Worm (Caenorhabditis elegans) whole organism, L3 larva: ENCODE results near the gene C28H8.7.

Source experiments
- R02D3.7 ChIP-seq: fragments of 150-350 bp; optimal IDR thresholded peaks from 2 replicates; lab custom pipeline; 2014; ENCODE audit warnings: missing biosample characterization, missing genetic modification characterization
- ZK546.5 ChIP-seq: sonication (generic microtip); optimal IDR thresholded peaks from 2 replicates; lab custom pipeline; 2017; ENCODE audit warnings: missing biosample characterization, missing genetic modification characterization
- aly-2 ChIP-seq: fragments of 150-350 bp; optimal IDR thresholded peaks from 2 replicates; lab custom pipeline; 2014; ENCODE audit warnings: missing biosample characterization, missing genetic modification characterization
- ama-1 ChIP-seq: fragments of 150-350 bp; optimal IDR thresholded peaks from 2 replicates; lab custom pipeline; 2018
- ceh-16 ChIP-seq: sonication (generic microtip); optimal IDR thresholded peaks from 2 replicates; lab custom pipeline; 2017; ENCODE audit warnings: missing biosample characterization, missing genetic modification characterization
- ceh-28 ChIP-seq: fragments of 150-350 bp; optimal IDR thresholded peaks from 2 replicates; lab custom pipeline; 2014; ENCODE audit warnings: missing biosample characterization, missing genetic modification reagents, missing genetic modification characterization
- ceh-82 ChIP-seq: fragments of 150-350 bp; optimal IDR thresholded peaks from 2 replicates; lab custom pipeline; 2014; ENCODE audit warnings: missing biosample characterization, missing genetic modification characterization
- daf-12 ChIP-seq: fragments of 150-350 bp; optimal IDR thresholded peaks from 2 replicates; lab custom pipeline; 2014; ENCODE audit warnings: missing biosample characterization, missing genetic modification reagents, missing genetic modification characterization
- egl-27 ChIP-seq: sonication (generic microtip); optimal IDR thresholded peaks from 4 replicates; lab custom pipeline; 2017; ENCODE audit warnings: missing biosample characterization, missing genetic modification reagents, missing genetic modification characterization
- egl-5 ChIP-seq: fragments of 150-350 bp; optimal IDR thresholded peaks from 2 replicates; lab custom pipeline; 2017; ENCODE audit warnings: missing biosample characterization, missing genetic modification reagents, missing genetic modification characterization, inconsistent platforms
- elt-1 ChIP-seq: fragments of 150-350 bp; optimal IDR thresholded peaks from 2 replicates; lab custom pipeline; 2014; ENCODE audit warnings: missing biosample characterization, missing genetic modification characterization
- elt-2 ChIP-seq: sonication (generic microtip); optimal IDR thresholded peaks from 2 replicates; lab custom pipeline; 2016; ENCODE audit warnings: missing genetic modification reagents, mild to moderate bottlenecking, missing genetic modification characterization, missing compliant biosample characterization
- elt-3 ChIP-seq, 3 experiments: fragments of 150-350 bp in 1 of 3; sonication (generic microtip) in 2 of 3; optimal IDR thresholded peaks; 2 replicates in 2 of 3; 4 replicates in 1 of 3; lab custom pipeline; 2014 to 2017; ENCODE audit warnings: missing biosample characterization in 3 of 3, missing genetic modification characterization in 3 of 3
- eor-1 ChIP-seq, 2 experiments: fragments of 150-350 bp; optimal IDR thresholded peaks; 2 replicates each; lab custom pipeline; 2014 to 2018; ENCODE audit warnings: missing biosample characterization in 2 of 2, missing genetic modification characterization in 2 of 2
- fkh-10 ChIP-seq: sonication (generic microtip); optimal IDR thresholded peaks from 2 replicates; lab custom pipeline; 2017; ENCODE audit warnings: missing biosample characterization, missing genetic modification reagents, missing genetic modification characterization
- fos-1 ChIP-seq: fragments of 150-350 bp; optimal IDR thresholded peaks from 2 replicates; lab custom pipeline; 2014; ENCODE audit warnings: missing biosample characterization, missing genetic modification characterization
- hmg-11 ChIP-seq: sonication (generic microtip); optimal IDR thresholded peaks from 2 replicates; lab custom pipeline; 2016; ENCODE audit warnings: missing genetic modification characterization, missing compliant biosample characterization
- jun-1 ChIP-seq: fragments of 150-350 bp; optimal IDR thresholded peaks from 2 replicates; lab custom pipeline; 2014; ENCODE audit warnings: missing biosample characterization, missing genetic modification reagents, missing genetic modification characterization
- lin-15B ChIP-seq: fragments of 150-350 bp; optimal IDR thresholded peaks from 2 replicates; lab custom pipeline; 2014; ENCODE audit warnings: missing biosample characterization, missing genetic modification characterization
- lin-39 ChIP-seq: fragments of 150-350 bp; optimal IDR thresholded peaks from 2 replicates; lab custom pipeline; 2018; ENCODE audit warnings: missing biosample characterization, missing genetic modification reagents, missing genetic modification characterization
- lsy-12 ChIP-seq: sonication (generic microtip); optimal IDR thresholded peaks from 2 replicates; lab custom pipeline; 2016; ENCODE audit warnings: mild to moderate bottlenecking, missing genetic modification characterization, missing compliant biosample characterization
- mml-1 ChIP-seq: fragments of 150-350 bp; sonication (generic microtip); optimal IDR thresholded peaks from 3 replicates; lab custom pipeline; 2014; ENCODE audit warnings: missing biosample characterization, missing genetic modification characterization
- nfya-1 ChIP-seq: sonication (generic microtip); optimal IDR thresholded peaks from 2 replicates; lab custom pipeline; 2017; ENCODE audit warnings: missing genetic modification characterization, mild to moderate bottlenecking, missing compliant biosample characterization, antibody characterized with exemption, moderate library complexity; ENCODE audit not compliant: insufficient read depth
- nhr-11 ChIP-seq: fragments of 150-350 bp; optimal IDR thresholded peaks from 2 replicates; lab custom pipeline; 2014; ENCODE audit warnings: missing biosample characterization, missing genetic modification characterization
- nhr-12 ChIP-seq: fragments of 150-350 bp; optimal IDR thresholded peaks from 2 replicates; lab custom pipeline; 2014; ENCODE audit warnings: missing biosample characterization, missing genetic modification characterization
- nhr-23 ChIP-seq: fragments of 150-350 bp; optimal IDR thresholded peaks from 2 replicates; lab custom pipeline; 2014; ENCODE audit warnings: missing biosample characterization, missing genetic modification reagents, missing genetic modification characterization
- nhr-237 ChIP-seq: fragments of 150-350 bp; optimal IDR thresholded peaks from 2 replicates; lab custom pipeline; 2014; ENCODE audit warnings: missing biosample characterization, missing genetic modification characterization
- nhr-25 ChIP-seq: sonication (generic microtip); optimal IDR thresholded peaks from 2 replicates; lab custom pipeline; 2017; ENCODE audit warnings: missing biosample characterization, missing genetic modification characterization
- nhr-28 ChIP-seq: fragments of 150-350 bp; optimal IDR thresholded peaks from 2 replicates; lab custom pipeline; 2014; ENCODE audit warnings: missing biosample characterization, missing genetic modification characterization
- nhr-43 ChIP-seq: sonication (generic microtip); optimal IDR thresholded peaks from 2 replicates; lab custom pipeline; 2016; ENCODE audit warnings: mild to moderate bottlenecking, missing genetic modification characterization, missing compliant biosample characterization; ENCODE audit not compliant: poor library complexity, severe bottlenecking
- nhr-67 ChIP-seq: fragments of 150-350 bp; optimal IDR thresholded peaks from 2 replicates; lab custom pipeline; 2014; ENCODE audit warnings: missing biosample characterization, missing genetic modification characterization
- nhr-76 ChIP-seq: fragments of 150-350 bp; sonication (generic microtip); optimal IDR thresholded peaks from 5 replicates; lab custom pipeline; 2014; ENCODE audit warnings: missing biosample characterization, missing genetic modification characterization
- nhr-77 ChIP-seq: fragments of 150-350 bp; optimal IDR thresholded peaks from 2 replicates; lab custom pipeline; 2014; ENCODE audit warnings: missing biosample characterization, missing genetic modification characterization
- pha-4 ChIP-seq: fragments of 150-350 bp; optimal IDR thresholded peaks from 2 replicates; lab custom pipeline; 2014; ENCODE audit warnings: missing biosample characterization, missing genetic modification reagents, missing genetic modification characterization
- pqm-1 ChIP-seq: fragments of 150-350 bp; optimal IDR thresholded peaks from 2 replicates; lab custom pipeline; 2017; ENCODE audit warnings: missing biosample characterization, missing genetic modification characterization, inconsistent platforms
- sea-2 ChIP-seq: fragments of 150-350 bp; sonication (generic microtip); optimal IDR thresholded peaks from 4 replicates; lab custom pipeline; 2014; ENCODE audit warnings: missing biosample characterization, missing genetic modification reagents, missing genetic modification characterization
- skn-1 ChIP-seq: fragments of 150-350 bp; optimal IDR thresholded peaks from 2 replicates; lab custom pipeline; 2014; ENCODE audit warnings: missing biosample characterization, missing genetic modification characterization
- snpc-4 ChIP-seq: fragments of 150-350 bp; optimal IDR thresholded peaks from 2 replicates; lab custom pipeline; 2014; ENCODE audit warnings: missing biosample characterization, missing genetic modification characterization
- unc-39 ChIP-seq: sonication (generic microtip); optimal IDR thresholded peaks from 4 replicates; lab custom pipeline; 2017; ENCODE audit warnings: missing biosample characterization, missing genetic modification characterization
- unc-62 ChIP-seq: fragments of 150-350 bp; sonication (generic microtip); optimal IDR thresholded peaks from 4 replicates; lab custom pipeline; 2014; ENCODE audit warnings: missing biosample characterization, missing genetic modification reagents, missing genetic modification characterization
- zag-1 ChIP-seq: fragments of 150-350 bp; optimal IDR thresholded peaks from 2 replicates; lab custom pipeline; 2014; ENCODE audit warnings: missing biosample characterization, missing genetic modification characterization
- ztf-11 ChIP-seq: fragments of 150-350 bp; optimal IDR thresholded peaks from 2 replicates; lab custom pipeline; 2014; ENCODE audit warnings: missing biosample characterization, missing genetic modification characterization

Gene C28H8.7

ce11 chrIII:5876140-5876675, 10.6 kb downstream of the C28H8.7 start, which contains the start of gene aldo-2:
aldo-2 (minus strand) TSS chrIII:5876625.
- TF ChIP-seq ceh-28 (tag; lab: Kevin White, UChicago) (no peak), ama-1 (peak; percentile 93), daf-12 (no peak), nhr-11 (no peak), ZK546.5 (tag; lab: Kevin White, UChicago) (no peak), pha-4 (tag; lab: Kevin White, UChicago) (peak; percentile 64), nhr-23 (tag; lab: Kevin White, UChicago) (peak; percentile 43), nhr-25 (tag; lab: Kevin White, UChicago) (peak; percentile 58), unc-62 (GFP tag; lab: Kevin White, UChicago) (no peak), elt-2 (peak; percentile 3), ztf-11 (tag; lab: Kevin White, UChicago) (no peak), lsy-12 (tag; lab: Kevin White, UChicago) (peak; percentile 27), jun-1 (no peak), nfya-1 (tag; lab: Kevin White, UChicago) (no peak), lin-15B (peak; percentile 42), elt-3 (tag; optimal IDR thresholded peaks at IDR 0.05; lab: Kevin White, UChicago) (peak in 1 of 3 experiments; percentile 7)

- no peak for TF ChIP-seq ceh-16 (tag; lab: Kevin White, UChicago)
- TF ChIP-seq elt-1 (tag; lab: Kevin White, UChicago), result peak; percentile 64
- TF ChIP-seq nfya-1 (tag; lab: Kevin White, UChicago), result no peak
- TF ChIP-seq elt-2, result peak; percentile 48
Measured at ce11 chrIII:5875705-5876104, 11.1 kb downstream of the C28H8.7 start.

- no peak for TF ChIP-seq ceh-82
- no peak for TF ChIP-seq skn-1 (tag; lab: Kevin White, UChicago)
- no peak for TF ChIP-seq lin-15B
- no peak for TF ChIP-seq aly-2 (tag; lab: Kevin White, UChicago)
- TF ChIP-seq lin-39 (tag; lab: Kevin White, UChicago), result no peak
- TF ChIP-seq R02D3.7 (tag; lab: Kevin White, UChicago), result no peak
- TF ChIP-seq nhr-12 (tag; lab: Kevin White, UChicago), result no peak
- TF ChIP-seq ceh-28 (tag; lab: Kevin White, UChicago), result no peak
- TF ChIP-seq egl-27, result no peak
- no peak for TF ChIP-seq elt-3 (tag; optimal IDR thresholded peaks at IDR 0.05; lab: Kevin White, UChicago)
- TF ChIP-seq nhr-67 (tag; lab: Kevin White, UChicago), result no peak
- no peak for TF ChIP-seq nhr-23 (tag; lab: Kevin White, UChicago)
- no peak for TF ChIP-seq nhr-25 (tag; lab: Kevin White, UChicago)
- TF ChIP-seq unc-39, result no peak
- no peak for TF ChIP-seq mml-1
- TF ChIP-seq nhr-43 (tag; lab: Kevin White, UChicago), result no peak
- no peak for TF ChIP-seq zag-1
- no peak for TF ChIP-seq hmg-11 (tag; lab: Kevin White, UChicago)
- TF ChIP-seq, all 47 proteins: peak for 0
Measured at ce11 chrIII:5875418-5875702, 11.4 kb downstream of the C28H8.7 start.

- TF ChIP-seq nhr-11, result no peak
- TF ChIP-seq nhr-25 (tag; lab: Kevin White, UChicago), result no peak
- peak; percentile 52 for TF ChIP-seq nhr-43 (tag; lab: Kevin White, UChicago)
- no peak for TF ChIP-seq eor-1 (tag; optimal IDR thresholded peaks at IDR 0.05; lab: Kevin White, UChicago)
- peak; percentile 48 for TF ChIP-seq ama-1
- no peak for TF ChIP-seq hmg-11 (tag; lab: Kevin White, UChicago)
- TF ChIP-seq jun-1, result no peak
- no peak for TF ChIP-seq fkh-10
- TF ChIP-seq zag-1, result no peak
- no peak for TF ChIP-seq unc-62 (GFP tag; lab: Kevin White, UChicago)
Measured at ce11 chrIII:5874664-5875417, 12.0 kb downstream of the C28H8.7 start.

- TF ChIP-seq nhr-28 (tag; lab: Kevin White, UChicago) (no peak), nhr-25 (tag; lab: Kevin White, UChicago) (peak; percentile 64), nhr-237 (tag; lab: Kevin White, UChicago) (no peak), nhr-23 (tag; lab: Kevin White, UChicago) (peak; percentile 78), unc-39 (no peak), hmg-11 (tag; lab: Kevin White, UChicago) (no peak), pqm-1 (tag; lab: Kevin White, UChicago) (peak; percentile 8), fos-1 (tag; lab: Kevin White, UChicago) (peak; percentile 5), nhr-11 (no peak), elt-3 (tag; optimal IDR thresholded peaks at IDR 0.05; lab: Kevin White, UChicago) (peak; percentile 17 to 83 (median 76)), ztf-11 (tag; lab: Kevin White, UChicago) (no peak), lin-15B (no peak), snpc-4 (tag; lab: Kevin White, UChicago) (no peak), nhr-77 (tag; lab: Kevin White, UChicago) (no peak), sea-2 (GFP tag; lab: Kevin White, UChicago) (no peak), nhr-76 (peak; percentile 5), nhr-43 (tag; lab: Kevin White, UChicago) (peak; percentile 92), fkh-10 (no peak), elt-1 (tag; lab: Kevin White, UChicago) (no peak), eor-1 (tag; optimal IDR thresholded peaks at IDR 0.05; lab: Kevin White, UChicago) (no peak), elt-2 (peak; percentile 41), zag-1 (no peak), egl-5 (tag; lab: Kevin White, UChicago) (no peak)
Measured at ce11 chrIII:5874263-5874662, 12.5 kb downstream of the C28H8.7 start.
